Fruit fly (Drosophila melanogaster): Measurements from ENCODE around the gene CG33764.

The CG33764 gene

DNA sequence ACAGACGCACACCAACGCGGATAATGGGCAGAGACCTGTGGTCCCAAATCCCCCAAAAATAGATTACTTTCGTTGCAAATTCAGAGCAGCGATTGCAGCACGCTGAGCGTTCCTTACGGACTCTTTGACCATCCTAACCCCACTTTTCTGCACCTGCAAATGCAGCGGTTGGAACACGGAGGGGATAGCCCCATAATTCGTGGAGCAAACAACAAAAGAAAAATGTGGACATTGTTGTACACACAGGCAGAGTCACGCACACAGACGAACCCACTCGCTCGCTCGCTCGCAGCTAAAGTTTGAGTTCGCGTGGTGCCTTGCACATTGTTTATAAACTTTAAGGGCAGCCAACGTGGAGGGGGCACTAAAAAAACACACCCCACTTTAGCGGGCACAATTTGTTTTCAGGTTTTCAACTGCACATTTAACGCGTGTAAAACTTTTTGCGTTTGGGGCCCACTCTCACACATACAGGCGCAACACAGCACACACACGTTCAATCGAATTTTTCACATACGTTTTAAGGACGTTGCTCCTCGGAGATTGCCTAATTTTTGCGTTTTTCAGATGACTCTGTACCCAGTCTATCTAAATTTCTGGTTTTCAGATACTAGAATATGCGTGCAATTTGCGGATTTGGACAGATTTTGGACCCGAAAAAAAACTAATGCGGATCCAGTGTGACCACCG, 13.5 kb downstream of the CG33764 start:
- TF ChIP-seq Ets98B (GFP tag; IDR thresholded peaks at IDR 0.05) (peak; percentile 6; the same call in 1 of the 2 replicates), CG13204 (GFP tag; optimal IDR thresholded peaks at IDR 0.05) (no peak), EcR (GFP tag; optimal IDR thresholded peaks at IDR 0.05) (no peak), fd96Ca (GFP tag; IDR thresholded peaks at IDR 0.05) (0 out of 3 replicates have a peak, but pooled peaks have one; percentile 10)

DNA sequence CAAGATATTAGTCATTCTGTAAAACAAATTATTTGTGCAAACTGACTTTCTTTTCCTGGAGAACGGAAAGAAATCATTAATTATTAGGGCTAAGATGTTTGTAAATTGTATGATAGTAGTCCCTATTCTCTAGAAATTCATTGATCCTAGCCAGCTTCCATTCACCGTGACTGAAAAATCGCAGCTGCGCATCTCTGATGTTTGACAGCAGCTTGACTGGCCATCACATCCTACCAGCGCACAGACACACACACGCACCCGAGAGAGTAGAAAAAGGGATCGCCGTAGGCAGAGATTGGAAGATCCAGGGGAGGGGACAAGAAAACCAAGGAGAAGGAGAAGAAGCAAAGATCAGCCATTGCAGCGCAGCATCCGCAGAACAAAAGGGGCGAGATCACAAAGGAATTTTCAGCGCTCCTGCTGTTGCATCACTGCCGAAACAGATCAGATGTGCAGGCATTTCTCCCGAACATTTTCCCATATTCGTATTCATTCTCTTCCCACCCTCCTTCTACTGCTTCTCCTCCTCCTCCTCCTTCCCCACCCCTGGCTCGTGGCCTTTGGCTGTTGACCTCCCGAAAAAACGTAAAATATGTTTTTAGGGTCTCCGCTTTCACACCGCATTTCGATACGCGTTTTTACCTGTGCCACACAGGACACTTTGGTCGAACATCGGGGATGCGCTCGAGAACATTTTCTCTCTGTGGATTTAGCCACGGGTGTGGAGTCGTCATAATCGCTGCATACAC, 14.3 kb downstream of the CG33764 start:
- TF ChIP-seq CG9948 (tag; optimal IDR thresholded peaks at IDR 0.05) (peak; percentile 27), EcR (GFP tag; optimal IDR thresholded peaks at IDR 0.05) (peak; percentile 70), Snoo (tag; optimal IDR thresholded peaks at IDR 0.05) (no peak), CG4496 (GFP tag; IDR thresholded peaks at IDR 0.05) (peak; percentile 40; the same call in 1 of the 3 replicates), fd96Ca (GFP tag; IDR thresholded peaks at IDR 0.05) (peak; percentile 29; the same call in 1 of the 3 replicates), CG17806 (tag; optimal IDR thresholded peaks at IDR 0.05) (peak; percentile 30), CG15710 (tag; optimal IDR thresholded peaks at IDR 0.05) (no peak), CG12605 (GFP tag; IDR thresholded peaks at IDR 0.05) (no peak), CG34367 (tag; optimal IDR thresholded peaks at IDR 0.05) (peak; percentile 8), CG13204 (GFP tag; optimal IDR thresholded peaks at IDR 0.05) (no peak), D1 (tag; optimal IDR thresholded peaks at IDR 0.05) (no peak)

DNA sequence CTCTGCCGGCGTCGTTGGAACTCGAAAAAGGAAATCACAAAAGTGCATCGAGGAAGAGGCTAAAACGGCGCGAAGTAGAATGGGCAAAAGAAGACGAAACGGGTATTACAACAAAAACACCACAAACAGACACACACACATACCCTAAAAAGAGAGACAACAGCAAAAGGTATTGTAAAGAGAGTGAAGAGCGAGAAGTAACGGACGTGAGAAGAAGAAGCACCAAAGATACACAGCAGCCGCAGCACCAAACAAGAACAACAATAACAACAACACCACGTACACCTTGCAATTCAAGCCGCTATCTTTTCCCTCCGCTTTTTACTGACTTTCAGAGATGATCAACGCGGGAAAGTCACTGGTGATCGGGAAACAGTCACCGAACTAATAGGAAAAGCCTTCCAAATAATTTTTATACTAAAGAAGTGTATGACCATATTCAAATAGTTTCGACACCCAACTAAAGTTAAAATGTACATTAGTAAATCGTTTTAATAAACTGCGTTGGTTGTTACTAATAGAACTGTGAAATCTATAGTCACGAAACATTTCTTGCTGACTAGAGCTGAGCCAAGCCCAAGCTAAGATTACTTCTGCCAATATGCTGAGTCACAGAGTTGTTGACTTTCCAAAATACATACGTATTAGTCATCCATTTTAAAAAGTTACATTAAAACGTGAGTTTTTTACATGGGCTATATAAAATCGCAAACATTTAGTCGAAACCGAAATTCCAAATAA, 15.0 kb downstream of the CG33764 start:
- peak; percentile 69 for TF ChIP-seq EcR (GFP tag; optimal IDR thresholded peaks at IDR 0.05)
- no peak for TF ChIP-seq CG34367 (tag; optimal IDR thresholded peaks at IDR 0.05)
- TF ChIP-seq CG4496 (GFP tag; IDR thresholded peaks at IDR 0.05): 0 out of 3 replicates have a peak, but pooled peaks have one; percentile 28
- peak; percentile 70 for TF ChIP-seq gl (tag; optimal IDR thresholded peaks at IDR 0.05)

DNA sequence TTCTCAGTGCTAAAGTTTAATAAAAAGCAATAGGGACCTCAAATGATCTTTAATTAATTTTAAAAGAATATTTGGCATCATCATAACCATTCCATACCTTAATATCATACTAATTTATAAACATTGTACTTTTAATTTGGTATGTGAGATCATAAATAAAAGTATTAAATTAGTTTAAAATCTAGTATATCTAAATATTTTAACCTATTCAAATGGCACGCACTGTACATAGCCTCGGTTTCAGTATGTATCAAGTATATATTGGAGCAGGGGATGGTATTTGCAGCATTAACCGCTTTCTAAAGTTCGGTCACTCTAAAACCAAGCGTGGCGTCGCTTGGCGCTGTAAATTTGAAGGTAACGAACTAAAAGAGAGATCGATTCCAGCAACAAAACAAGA, 24.9 kb downstream of the CG33764 start, which contains the start of gene pav:
Gene pav (plus strand): TSS at position 307 of the 400 bp plus-strand sequence.
- peak; percentile 37; the same call in 1 of the 2 replicates for TF ChIP-seq Ets98B (GFP tag; IDR thresholded peaks at IDR 0.05)
- no peak for TF ChIP-seq CG10348 (GFP tag; IDR thresholded peaks at IDR 0.05)
- TF ChIP-seq CG4496 (GFP tag; IDR thresholded peaks at IDR 0.05): peak; percentile 55; the same call in 1 of the 3 replicates
- no peak for TF ChIP-seq CG9948 (tag; optimal IDR thresholded peaks at IDR 0.05)
- peak; percentile 18 for TF ChIP-seq CG17806 (tag; optimal IDR thresholded peaks at IDR 0.05)
- TF ChIP-seq CG34367 (tag; optimal IDR thresholded peaks at IDR 0.05): no peak
- TF ChIP-seq Pif1A (GFP tag; optimal IDR thresholded peaks at IDR 0.05): no peak
- no peak for TF ChIP-seq rn (GFP tag; IDR thresholded peaks at IDR 0.05)
- TF ChIP-seq D1 (tag; optimal IDR thresholded peaks at IDR 0.05): no peak
- TF ChIP-seq CG15710 (tag; optimal IDR thresholded peaks at IDR 0.05): peak; percentile 41
- TF ChIP-seq Snoo (tag; optimal IDR thresholded peaks at IDR 0.05): no peak
- no peak for TF ChIP-seq CG8301 (tag; optimal IDR thresholded peaks at IDR 0.05)
- TF ChIP-seq CG13204 (GFP tag; optimal IDR thresholded peaks at IDR 0.05): no peak
- TF ChIP-seq CG8159 (tag; optimal IDR thresholded peaks at IDR 0.05): no peak
- TF ChIP-seq fd96Ca (GFP tag; IDR thresholded peaks at IDR 0.05): no peak
- peak; percentile 55; the same call in 1 of the 2 replicates for TF ChIP-seq CG32121 (GFP tag; IDR thresholded peaks at IDR 0.05)
- no peak for TF ChIP-seq EcR (GFP tag; optimal IDR thresholded peaks at IDR 0.05)
- TF ChIP-seq gl (tag; optimal IDR thresholded peaks at IDR 0.05): no peak
- no peak for TF ChIP-seq Pif1B (GFP tag; optimal IDR thresholded peaks at IDR 0.05)
- peak; percentile 41 for TF ChIP-seq CG12605 (GFP tag; IDR thresholded peaks at IDR 0.05)
- TF ChIP-seq CG14655 (GFP tag; optimal IDR thresholded peaks at IDR 0.05): no peak

DNA sequence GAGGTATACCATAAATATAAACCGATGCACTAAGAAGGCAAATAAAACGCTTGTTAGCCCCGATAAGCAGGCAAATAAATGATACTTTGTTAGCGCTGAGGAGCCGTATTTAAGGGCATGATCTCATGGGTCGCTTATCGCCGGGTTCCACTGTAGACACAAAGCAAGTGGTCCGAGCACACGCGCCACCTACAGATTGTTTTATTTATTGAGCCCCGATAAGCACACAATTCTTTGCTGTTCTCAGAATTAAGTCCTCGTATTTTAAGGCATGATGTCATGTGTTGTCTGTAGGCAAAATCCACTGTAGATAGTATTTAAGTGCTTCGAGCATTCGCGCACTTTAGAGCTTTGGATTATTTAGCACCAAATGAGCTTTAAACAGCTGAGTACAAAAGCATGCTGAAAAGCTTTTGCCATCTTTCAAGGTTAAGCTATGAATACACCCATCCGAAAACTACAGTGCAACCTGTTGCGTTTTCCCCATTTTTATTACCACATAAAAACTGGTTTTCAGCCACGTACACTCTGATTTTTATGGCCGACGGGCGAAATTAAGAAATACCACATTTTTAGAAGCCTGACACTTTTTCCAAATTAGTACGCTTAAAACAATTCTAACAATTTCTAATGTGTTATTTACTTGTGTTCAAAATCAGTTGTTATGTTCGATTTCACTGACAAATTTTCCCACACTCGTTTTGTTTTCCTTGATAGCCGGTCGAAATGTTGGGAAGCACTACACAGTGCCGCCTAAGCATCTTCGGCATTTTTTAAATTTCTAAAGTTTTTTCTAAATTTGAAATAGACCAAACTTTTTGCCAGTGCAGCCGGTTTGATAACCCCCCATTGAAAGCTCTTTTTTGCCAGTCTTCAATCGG, 27.6 kb downstream of the CG33764 start, which contains the start of gene Sqor:
Gene Sqor (plus strand): TSS at position 732 of the 881 bp plus-strand sequence.
- TF ChIP-seq CG32121 (GFP tag; IDR thresholded peaks at IDR 0.05): peak; percentile 93
- TF ChIP-seq rn (GFP tag; IDR thresholded peaks at IDR 0.05): peak; percentile 85
- peak; percentile 97 for TF ChIP-seq fd96Ca (GFP tag; IDR thresholded peaks at IDR 0.05)
- TF ChIP-seq CG17806 (tag; optimal IDR thresholded peaks at IDR 0.05): peak; percentile 92
- TF ChIP-seq CG9948 (tag; optimal IDR thresholded peaks at IDR 0.05): peak; percentile 94
- peak; percentile 92 for TF ChIP-seq CG15710 (tag; optimal IDR thresholded peaks at IDR 0.05)
- peak; percentile 97 for TF ChIP-seq EcR (GFP tag; optimal IDR thresholded peaks at IDR 0.05)
- no peak for TF ChIP-seq Pif1B (GFP tag; optimal IDR thresholded peaks at IDR 0.05)
- peak; percentile 98 for TF ChIP-seq CG14655 (GFP tag; optimal IDR thresholded peaks at IDR 0.05)
- peak; percentile 85 for TF ChIP-seq D1 (tag; optimal IDR thresholded peaks at IDR 0.05)
- peak; percentile 91 for TF ChIP-seq CG34367 (tag; optimal IDR thresholded peaks at IDR 0.05)
- TF ChIP-seq gl (tag; optimal IDR thresholded peaks at IDR 0.05): peak; percentile 82
- peak; percentile 95 for TF ChIP-seq CG8159 (tag; optimal IDR thresholded peaks at IDR 0.05)
- TF ChIP-seq CG4496 (GFP tag; IDR thresholded peaks at IDR 0.05): peak; percentile 96
- TF ChIP-seq CG8301 (tag; optimal IDR thresholded peaks at IDR 0.05): peak; percentile 98
- peak; percentile 82 for TF ChIP-seq CG10348 (GFP tag; IDR thresholded peaks at IDR 0.05)
- TF ChIP-seq Pif1A (GFP tag; optimal IDR thresholded peaks at IDR 0.05): no peak
- peak; percentile 90 for TF ChIP-seq CG12605 (GFP tag; IDR thresholded peaks at IDR 0.05)
- peak; percentile 93 for TF ChIP-seq Snoo (tag; optimal IDR thresholded peaks at IDR 0.05)
- peak; percentile 93 for TF ChIP-seq Ets98B (GFP tag; IDR thresholded peaks at IDR 0.05)
- no peak for TF ChIP-seq CG13204 (GFP tag; optimal IDR thresholded peaks at IDR 0.05)
